Fruit fly (Drosophila melanogaster): Measurements from ENCODE around the gene zuc.

dm6 chr2L:12010877-12011666 is 21.4 kb upstream of the zuc start:
- TF ChIP-seq CG6808 (GFP tag; optimal IDR thresholded peaks at IDR 0.05) (peak; percentile 96), Eip75B (GFP tag; optimal IDR thresholded peaks at IDR 0.05) (peak; percentile 84), CG3032 (tag; optimal IDR thresholded peaks at IDR 0.05) (peak; percentile 95), net (GFP tag; optimal IDR thresholded peaks at IDR 0.05) (peak; percentile 83), CG6792 (GFP tag; optimal IDR thresholded peaks at IDR 0.05) (peak; percentile 87), CG6854 (GFP tag; optimal IDR thresholded peaks at IDR 0.05) (peak; percentile 86), dsx (GFP tag; optimal IDR thresholded peaks at IDR 0.05; ENCODE audit: poor library complexity, severe bottlenecking) (no peak), Gug (GFP tag; IDR thresholded peaks at IDR 0.05) (no peak), Sox102F (GFP tag; optimal IDR thresholded peaks at IDR 0.05) (peak; percentile 86), spab (GFP tag; optimal IDR thresholded peaks at IDR 0.05) (peak; percentile 90)

Measured in whole organism, prepupa.